Worm (Caenorhabditis elegans): ENCODE measurements around the gene chw-1.

Gene chw-1

DNA sequence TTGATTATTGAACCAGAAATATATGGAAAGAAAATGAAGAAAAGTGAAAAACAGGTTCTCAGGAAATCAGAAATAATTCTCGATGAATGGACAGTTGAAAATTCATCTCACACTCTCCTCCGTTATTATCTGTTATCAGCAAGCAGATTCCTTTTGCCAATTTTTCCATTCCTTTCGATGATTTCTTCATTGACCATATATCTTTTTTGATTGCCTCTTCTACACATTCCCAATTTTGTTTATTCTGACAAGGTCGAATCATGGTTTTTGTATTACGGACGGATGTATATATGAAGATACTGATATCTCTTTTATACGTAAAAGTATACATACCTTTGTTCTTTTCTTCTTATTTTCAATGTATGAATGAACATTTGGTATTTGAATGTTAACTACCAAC, 1.4 kb upstream of the chw-1 start:
- TF ChIP-seq unc-62 (GFP tag; optimal IDR thresholded peaks at IDR 0.05) = no peak

DNA sequence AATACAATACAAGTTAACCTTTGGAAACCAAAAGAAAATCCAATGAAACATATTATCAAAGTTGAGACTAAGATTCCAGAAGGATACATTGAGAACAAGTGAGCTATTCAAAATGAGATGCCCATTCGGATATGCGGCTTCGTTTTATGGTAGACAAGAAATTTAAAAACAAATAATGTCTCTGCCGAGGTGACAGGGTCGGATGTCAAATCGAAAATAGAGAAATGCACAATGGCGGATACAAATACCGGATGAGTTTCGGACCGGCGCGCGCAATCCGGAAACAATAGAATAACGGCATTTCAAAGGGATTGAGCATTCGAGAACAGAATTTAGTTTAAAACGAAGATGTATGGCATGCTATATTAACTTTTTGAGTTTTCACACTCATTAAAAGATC, 1.2 kb downstream of the chw-1 start, which contains the start of gene F22E12.3:
TSS of gene F22E12.3 (minus strand) at position 101 of the 400 bp plus-strand sequence.
- no peak for TF ChIP-seq unc-62 (GFP tag; optimal IDR thresholded peaks at IDR 0.05)

DNA sequence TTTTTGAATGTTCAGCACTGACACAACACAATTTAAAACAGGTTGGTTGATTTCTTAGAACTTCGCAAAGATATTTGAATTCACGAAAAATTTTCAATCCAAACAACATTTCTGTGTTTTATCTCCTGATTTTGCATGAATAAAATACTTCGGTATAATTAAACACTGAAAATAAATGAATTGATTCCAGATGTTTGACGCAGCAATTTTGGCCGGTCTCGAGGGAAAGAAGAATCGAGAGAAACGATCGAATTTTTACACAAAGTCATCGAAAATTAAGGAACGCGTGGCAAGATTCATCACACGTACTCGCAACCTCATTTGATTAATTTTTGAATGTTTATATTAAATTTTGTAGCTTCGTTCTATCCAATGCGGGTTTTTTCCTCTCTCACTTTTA, 2.1 kb downstream of the chw-1 start:
- no peak for TF ChIP-seq unc-62 (GFP tag; optimal IDR thresholded peaks at IDR 0.05)

DNA sequence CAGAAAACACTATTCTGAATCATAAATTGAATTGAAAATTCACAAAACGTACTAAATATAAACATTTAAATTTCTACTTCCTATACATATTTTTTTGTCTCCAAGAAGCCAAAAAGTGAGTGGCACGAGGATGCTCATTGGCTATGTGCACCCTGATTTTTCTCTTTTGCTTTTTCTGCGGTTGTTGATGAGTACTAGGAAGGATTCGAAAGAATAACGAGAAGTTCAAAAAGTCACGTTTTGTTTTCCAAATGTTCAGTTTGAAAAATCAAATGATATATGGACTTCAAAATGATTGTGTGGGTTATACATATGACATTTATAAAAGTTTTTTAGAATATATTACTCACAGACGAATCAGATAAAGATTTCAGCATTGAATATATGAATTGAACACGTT, 2.7 kb downstream of the chw-1 start:
- no peak for TF ChIP-seq unc-62 (GFP tag; optimal IDR thresholded peaks at IDR 0.05)

DNA sequence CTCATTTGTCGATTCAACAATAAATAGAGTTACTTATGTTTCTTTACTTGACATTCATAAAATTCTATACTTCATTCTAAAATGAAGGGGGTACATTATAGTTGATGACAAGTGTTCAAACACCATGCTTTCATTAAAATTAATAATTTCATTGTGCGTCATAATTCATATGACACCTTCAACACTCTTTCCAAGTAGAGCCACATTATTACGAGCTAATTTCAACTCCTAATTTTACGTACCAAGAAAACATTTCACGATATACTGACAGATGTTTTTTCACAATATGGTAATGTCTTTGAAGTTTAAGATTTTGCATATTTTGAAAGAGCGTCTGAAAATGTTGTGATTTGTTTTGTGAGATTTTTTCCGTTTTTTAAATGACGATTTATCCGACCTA, 3.4 kb downstream of the chw-1 start:
- no peak for TF ChIP-seq unc-62 (GFP tag; optimal IDR thresholded peaks at IDR 0.05)

DNA sequence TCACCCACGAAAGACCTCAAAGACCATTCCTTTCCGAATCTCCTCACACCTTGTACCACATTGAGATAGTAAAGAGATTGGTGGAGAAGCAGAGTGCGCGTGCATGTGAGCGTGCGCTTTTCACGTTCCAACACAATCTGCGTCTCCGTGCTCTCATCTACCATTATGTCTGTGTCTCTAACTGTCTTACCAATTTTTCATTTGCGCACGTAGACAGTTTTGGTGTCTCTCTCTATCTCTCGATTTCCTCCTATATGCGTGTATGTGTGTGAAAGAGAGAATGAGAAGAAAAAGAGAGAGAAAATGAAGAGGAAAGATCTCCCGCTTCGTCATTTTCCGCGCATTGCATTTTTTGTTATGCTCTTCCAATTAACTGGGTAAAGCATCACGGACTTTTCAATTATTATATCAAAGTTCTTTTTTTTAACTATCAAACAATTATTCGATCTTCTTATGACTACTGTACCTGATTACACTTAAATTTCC, 4.6 kb downstream of the chw-1 start:
- no peak for TF ChIP-seq unc-62 (GFP tag; optimal IDR thresholded peaks at IDR 0.05)

DNA sequence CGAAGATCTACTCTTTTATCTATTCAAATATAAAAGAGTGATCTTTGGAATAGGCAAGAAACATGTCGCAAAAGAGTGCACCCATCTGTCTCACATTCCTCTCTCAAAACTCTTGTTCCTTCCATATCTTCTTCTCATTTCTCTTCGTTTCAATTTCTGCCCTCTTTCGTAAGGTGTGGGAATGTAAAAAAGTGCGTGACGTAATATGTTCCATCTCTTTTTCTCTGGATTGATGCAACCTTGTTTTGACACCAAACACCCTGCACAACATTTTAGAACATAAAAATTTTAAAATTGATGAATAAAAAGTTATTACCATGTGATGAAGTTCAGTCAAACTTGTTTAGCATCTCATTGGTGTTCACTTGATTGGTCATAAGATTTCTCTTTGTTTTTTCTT, 5.0 kb downstream of the chw-1 start:
- no peak for TF ChIP-seq unc-62 (GFP tag; optimal IDR thresholded peaks at IDR 0.05)

DNA sequence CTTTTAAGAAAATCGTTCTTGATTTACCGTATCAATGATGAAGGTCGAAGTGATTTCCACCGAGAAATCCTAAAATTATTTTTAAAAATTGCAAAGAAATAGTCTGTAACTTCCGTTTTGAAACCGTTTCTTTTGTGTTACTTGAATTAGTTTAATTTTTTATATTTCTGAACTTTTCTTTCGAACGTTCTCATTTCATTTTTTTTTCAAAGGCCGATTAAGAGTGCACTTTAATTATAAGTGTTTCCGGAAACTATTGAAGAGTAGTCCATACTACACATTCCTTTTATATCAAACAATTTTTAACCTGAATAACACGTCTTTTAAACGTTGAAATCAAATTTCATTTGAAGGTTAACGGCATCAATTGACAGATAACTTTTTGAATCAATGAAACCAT, 5.6 kb downstream of the chw-1 start:
- no peak for TF ChIP-seq unc-62 (GFP tag; optimal IDR thresholded peaks at IDR 0.05)

DNA sequence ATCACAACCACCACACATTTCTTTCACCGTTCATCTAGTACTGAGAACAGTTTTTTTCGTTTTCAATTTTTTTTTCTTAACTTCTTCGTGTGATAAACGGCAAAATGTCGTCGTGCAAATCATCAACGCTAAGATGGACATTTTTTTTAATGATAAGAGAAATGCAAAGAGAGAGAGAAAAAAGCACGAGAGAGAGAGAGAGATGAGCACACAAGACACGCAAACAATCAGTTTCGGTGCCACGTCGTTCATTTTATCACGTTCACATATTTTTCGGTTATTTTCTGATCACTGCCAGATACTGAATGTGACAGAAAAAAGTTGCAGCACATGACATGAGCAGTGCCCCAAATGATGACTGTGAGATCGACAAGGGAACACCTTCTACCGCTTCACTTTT, 6.1 kb downstream of the chw-1 start, which contains the start of gene egl-9:
TSS of gene egl-9 (plus strand) at position 328 of the 400 bp plus-strand sequence.
- TF ChIP-seq unc-62 (GFP tag; optimal IDR thresholded peaks at IDR 0.05) = no peak

DNA sequence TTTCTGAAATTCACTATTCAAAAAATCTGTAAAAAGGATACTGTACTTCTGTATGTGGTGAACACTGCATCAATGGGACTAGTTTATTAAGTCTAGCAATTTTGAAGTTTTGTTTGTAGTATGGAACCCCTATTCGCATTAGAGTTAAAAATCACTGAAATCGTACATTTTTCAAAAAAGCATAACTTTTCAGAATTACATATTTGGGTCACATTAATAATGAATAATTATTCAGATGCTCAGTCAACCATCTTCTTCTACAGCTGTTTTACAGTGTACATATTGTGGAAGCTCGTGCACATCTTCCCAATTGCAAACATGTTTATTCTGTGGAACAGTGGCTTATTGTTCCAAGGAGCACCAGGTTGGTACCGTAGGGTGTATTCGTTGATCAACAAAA, 6.6 kb downstream of the chw-1 start:
- TF ChIP-seq unc-62 (GFP tag; optimal IDR thresholded peaks at IDR 0.05) = no peak

DNA sequence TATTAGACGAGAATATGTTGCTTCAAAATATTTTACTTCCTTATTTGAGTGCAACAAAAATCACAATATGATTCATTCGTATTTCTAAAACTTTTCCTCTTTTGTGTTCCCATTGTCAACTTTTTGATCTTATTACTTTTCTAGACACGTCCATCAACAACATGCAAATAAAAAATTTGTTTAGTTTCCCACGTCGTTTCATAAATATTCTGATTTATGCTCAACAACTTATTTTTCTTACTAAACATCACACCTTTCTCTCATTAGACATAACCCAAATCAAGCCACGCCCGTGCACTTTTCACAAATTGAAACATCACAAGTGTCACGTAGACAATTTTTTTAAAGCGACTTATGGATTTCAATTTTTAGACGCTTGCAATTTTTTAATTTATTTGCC, 7.8 kb downstream of the chw-1 start:
- TF ChIP-seq unc-62 (GFP tag; optimal IDR thresholded peaks at IDR 0.05) = no peak

DNA sequence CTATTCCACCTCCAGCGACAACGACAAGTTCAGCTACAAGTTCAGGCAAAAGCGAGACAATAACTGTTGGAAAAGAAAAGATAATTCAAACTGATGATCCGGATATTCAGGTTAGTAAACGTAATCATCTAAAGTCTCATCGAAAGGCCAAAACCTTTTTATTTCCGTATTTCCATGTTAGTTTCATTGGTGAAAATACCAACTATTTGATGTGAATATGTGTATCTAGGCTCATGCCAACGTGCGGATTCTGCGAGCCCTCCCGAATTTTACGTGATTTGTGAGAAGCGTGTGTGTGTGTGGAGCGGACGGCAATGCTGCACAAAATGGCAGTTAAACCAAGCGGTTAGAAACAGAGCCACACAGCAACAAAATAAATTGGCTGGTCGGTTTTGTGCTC, 8.9 kb downstream of the chw-1 start:
- no peak for TF ChIP-seq unc-62 (GFP tag; optimal IDR thresholded peaks at IDR 0.05)

DNA sequence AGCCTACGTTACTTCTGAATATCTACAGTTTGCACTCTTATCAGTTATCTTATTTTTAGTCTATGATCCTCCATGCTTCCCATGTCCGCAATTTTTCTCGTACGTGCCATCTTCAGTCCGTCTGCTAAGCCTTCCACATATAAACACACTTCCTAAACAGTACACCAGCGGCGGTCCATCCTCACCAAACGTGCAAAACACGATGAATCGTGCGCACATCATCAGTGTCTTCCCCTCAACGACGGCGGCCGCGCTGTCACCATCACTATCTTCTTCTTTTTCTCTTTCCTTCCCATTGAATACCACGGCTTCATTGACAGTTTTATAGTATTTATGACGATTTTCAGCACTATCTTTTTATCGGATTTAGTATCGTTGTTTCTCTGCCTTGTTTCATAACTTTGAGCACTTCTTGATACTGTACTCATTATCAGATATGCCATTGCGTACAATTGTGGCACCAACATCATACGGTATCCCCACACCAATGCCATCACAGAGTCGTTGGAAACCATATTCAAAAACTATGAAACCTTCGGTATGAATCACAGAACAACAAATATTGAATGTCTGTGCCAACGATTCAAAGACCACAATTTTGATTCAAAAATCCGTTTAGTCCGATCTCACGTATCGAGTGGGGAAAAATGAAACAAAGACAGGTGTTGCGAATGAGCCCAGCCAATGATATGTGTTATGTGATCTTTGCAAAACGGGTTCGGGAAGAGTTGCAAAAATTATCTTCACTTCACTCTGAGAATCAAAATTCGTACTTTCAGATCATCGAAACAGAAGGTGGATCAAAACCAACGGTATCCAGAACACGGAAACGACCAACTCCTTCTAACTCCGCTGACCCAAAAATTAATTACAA, 11.1 kb downstream of the chw-1 start:
- TF ChIP-seq unc-62 (GFP tag; optimal IDR thresholded peaks at IDR 0.05) = no peak

DNA sequence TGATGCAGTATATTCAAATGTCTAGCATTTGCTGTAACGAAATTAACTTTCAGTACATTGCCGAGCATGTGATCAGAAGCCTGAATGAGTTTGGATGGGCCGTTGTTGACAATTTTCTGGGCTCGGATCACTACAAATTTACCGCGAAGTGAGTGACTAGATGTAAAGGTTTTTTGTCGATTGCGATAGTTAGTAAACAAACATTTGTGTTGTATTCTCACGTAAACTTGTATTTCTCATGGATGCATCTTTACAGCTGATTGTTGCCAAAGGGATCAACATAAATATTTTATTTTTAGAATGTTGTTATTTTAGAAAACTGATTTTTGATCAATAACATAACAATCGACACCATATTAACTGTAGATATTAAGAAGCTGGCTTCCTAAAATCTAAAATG, 12.0 kb downstream of the chw-1 start:
- TF ChIP-seq unc-62 (GFP tag; optimal IDR thresholded peaks at IDR 0.05) = no peak

DNA sequence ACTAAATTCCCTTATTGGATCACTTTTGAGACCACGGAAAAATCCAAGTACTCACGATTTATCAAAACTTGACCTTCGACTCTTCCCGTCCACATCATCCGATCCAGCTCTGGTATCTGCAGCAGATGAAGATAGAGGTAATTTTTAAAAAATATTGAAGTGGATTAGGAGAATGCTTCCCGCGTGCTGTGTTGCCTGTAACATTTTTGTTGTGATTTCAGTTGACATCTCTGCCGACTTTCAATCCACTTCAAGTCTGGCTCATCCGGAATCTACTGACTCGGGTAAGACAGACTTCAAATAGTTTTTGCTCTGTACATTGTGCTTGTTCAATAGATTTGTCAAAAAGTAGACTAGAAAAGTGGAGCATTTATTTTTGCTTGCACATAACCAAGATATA, 13.3 kb downstream of the chw-1 start:
- no peak for TF ChIP-seq unc-62 (GFP tag; optimal IDR thresholded peaks at IDR 0.05)

DNA sequence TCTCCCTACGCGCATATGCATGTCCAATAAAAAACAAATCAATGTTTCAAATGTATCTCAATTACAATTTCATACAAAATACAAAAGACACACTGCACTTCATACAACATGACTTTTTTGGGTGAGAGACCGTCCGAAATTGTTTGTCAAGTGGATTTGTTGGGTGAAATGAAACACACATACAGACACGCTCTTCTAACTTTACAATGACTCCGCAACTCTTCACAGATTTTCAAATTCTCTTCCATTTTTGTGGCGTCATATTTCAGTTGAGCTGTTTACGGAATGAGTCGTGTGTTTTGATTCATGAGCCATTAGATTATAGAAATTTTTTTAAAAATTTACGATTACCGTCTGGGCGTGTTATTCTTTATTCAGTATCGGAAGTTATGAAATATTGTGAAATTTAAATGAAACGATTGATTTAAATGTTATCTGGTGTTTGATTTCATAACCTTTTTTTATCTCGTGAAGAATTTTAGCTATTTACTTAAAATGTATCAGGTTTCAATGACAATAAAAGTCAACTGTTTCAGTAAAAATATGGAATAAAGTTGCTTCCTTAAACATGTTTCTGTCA, 14.9 kb downstream of the chw-1 start:
- no peak for TF ChIP-seq unc-62 (GFP tag; optimal IDR thresholded peaks at IDR 0.05)
